Fruit fly (Drosophila melanogaster): Measurements from ENCODE around the gene MSAmiP.

The MSAmiP gene

DNA sequence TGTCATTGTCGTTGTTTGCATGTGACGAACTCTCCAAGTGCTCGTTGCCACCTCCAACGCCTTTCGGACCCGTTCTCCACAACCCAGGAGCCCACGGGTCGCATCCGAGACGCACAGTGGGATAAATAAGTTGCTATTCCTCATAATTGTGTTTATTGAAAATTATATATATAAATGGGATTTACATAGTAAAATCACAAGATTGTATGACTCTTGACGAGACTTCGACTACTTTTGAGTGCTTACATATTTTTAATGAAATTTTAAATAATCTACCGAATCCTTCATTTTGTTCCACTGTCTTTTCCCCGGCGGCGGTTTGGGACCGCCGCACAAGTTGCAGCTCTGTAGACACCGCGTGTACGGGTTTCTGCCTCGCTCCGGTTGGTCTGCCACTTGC lies 11.7 kb upstream of the MSAmiP start:
- TF ChIP-seq CG34367 (tag; optimal IDR thresholded peaks at IDR 0.05) (no peak), CG14655 (GFP tag; optimal IDR thresholded peaks at IDR 0.05) (peak; percentile 17), CG8301 (tag; optimal IDR thresholded peaks at IDR 0.05) (no peak), CG15710 (tag; optimal IDR thresholded peaks at IDR 0.05) (peak; percentile 16), CG8159 (tag; optimal IDR thresholded peaks at IDR 0.05) (peak; percentile 32), Ets98B (GFP tag; IDR thresholded peaks at IDR 0.05) (no peak), CG9948 (tag; optimal IDR thresholded peaks at IDR 0.05) (peak; percentile 10), Pif1A (GFP tag; optimal IDR thresholded peaks at IDR 0.05) (no peak), CG32121 (GFP tag; IDR thresholded peaks at IDR 0.05) (no peak), fd96Ca (GFP tag; IDR thresholded peaks at IDR 0.05) (0 out of 3 replicates have a peak, but pooled peaks have one; percentile 8)

DNA sequence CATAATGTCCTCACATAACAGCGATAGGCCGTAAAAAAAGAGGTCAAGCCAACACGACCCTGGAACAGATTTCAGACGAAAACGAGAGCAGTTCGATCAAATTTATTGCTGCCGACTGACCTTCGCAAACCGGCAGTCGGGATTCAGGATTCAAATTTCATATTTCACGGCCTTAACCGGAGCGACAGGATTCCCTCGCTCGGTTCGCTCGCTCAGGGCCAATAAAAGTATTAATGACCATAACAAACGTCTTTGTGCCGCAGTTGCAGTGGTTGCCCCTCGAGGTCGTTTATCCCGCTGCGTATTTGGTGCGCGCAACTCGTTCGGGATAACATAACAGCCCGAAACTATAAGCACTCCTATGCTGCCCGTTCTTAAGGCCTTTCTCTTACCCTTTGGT lies 5.9 kb upstream of the MSAmiP start:
- TF ChIP-seq CG32121 (GFP tag; IDR thresholded peaks at IDR 0.05), result no peak
- TF ChIP-seq CG12605 (GFP tag; IDR thresholded peaks at IDR 0.05), result no peak
- no peak for TF ChIP-seq Pif1A (GFP tag; optimal IDR thresholded peaks at IDR 0.05)
- no peak for TF ChIP-seq CG9948 (tag; optimal IDR thresholded peaks at IDR 0.05)
- TF ChIP-seq CG34367 (tag; optimal IDR thresholded peaks at IDR 0.05), result no peak
- TF ChIP-seq Snoo (tag; optimal IDR thresholded peaks at IDR 0.05), result no peak
- TF ChIP-seq CG13204 (GFP tag; optimal IDR thresholded peaks at IDR 0.05), result no peak

DNA sequence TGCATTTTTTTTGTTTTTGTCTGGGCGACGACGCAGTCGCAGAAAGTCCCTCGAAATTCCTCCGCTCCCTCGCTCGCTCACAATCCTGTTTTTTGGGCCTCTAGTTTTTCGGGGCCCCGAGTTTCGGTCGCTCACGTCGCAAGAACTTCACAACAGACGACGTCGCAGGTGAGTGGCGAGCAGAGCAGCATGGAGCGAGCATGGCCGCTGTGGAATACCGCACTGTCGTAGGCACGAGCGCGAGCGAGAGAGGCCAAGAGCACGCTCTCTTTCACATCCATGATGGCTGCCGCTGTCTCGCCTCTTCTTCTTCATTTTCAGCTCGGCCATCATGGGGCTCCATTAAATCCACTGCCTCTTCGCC lies 3.5 kb upstream of the MSAmiP start:
- TF ChIP-seq Pif1A (GFP tag; optimal IDR thresholded peaks at IDR 0.05), result no peak
- TF ChIP-seq CG14655 (GFP tag; optimal IDR thresholded peaks at IDR 0.05), result no peak
- peak; percentile 25; the same call in 1 of the 2 replicates for TF ChIP-seq Ets98B (GFP tag; IDR thresholded peaks at IDR 0.05)
- TF ChIP-seq CG17806 (tag; optimal IDR thresholded peaks at IDR 0.05), result no peak
- no peak for TF ChIP-seq CG9948 (tag; optimal IDR thresholded peaks at IDR 0.05)
- no peak for TF ChIP-seq rn (GFP tag; IDR thresholded peaks at IDR 0.05)
- no peak for TF ChIP-seq CG13204 (GFP tag; optimal IDR thresholded peaks at IDR 0.05)
- no peak for TF ChIP-seq CG8159 (tag; optimal IDR thresholded peaks at IDR 0.05)
- TF ChIP-seq CG4496 (GFP tag; IDR thresholded peaks at IDR 0.05), result peak; percentile 73; the same call in 2 of the 3 replicates
- TF ChIP-seq CG32121 (GFP tag; IDR thresholded peaks at IDR 0.05), result no peak
- no peak for TF ChIP-seq Pif1B (GFP tag; optimal IDR thresholded peaks at IDR 0.05)
- no peak for TF ChIP-seq CG15710 (tag; optimal IDR thresholded peaks at IDR 0.05)
- no peak for TF ChIP-seq gl (tag; optimal IDR thresholded peaks at IDR 0.05)
- TF ChIP-seq EcR (GFP tag; optimal IDR thresholded peaks at IDR 0.05), result no peak
- no peak for TF ChIP-seq Snoo (tag; optimal IDR thresholded peaks at IDR 0.05)
- TF ChIP-seq D1 (tag; optimal IDR thresholded peaks at IDR 0.05), result no peak
- 0 out of 2 replicates have a peak, but pooled peaks have one; percentile 18 for TF ChIP-seq CG12605 (GFP tag; IDR thresholded peaks at IDR 0.05)

DNA sequence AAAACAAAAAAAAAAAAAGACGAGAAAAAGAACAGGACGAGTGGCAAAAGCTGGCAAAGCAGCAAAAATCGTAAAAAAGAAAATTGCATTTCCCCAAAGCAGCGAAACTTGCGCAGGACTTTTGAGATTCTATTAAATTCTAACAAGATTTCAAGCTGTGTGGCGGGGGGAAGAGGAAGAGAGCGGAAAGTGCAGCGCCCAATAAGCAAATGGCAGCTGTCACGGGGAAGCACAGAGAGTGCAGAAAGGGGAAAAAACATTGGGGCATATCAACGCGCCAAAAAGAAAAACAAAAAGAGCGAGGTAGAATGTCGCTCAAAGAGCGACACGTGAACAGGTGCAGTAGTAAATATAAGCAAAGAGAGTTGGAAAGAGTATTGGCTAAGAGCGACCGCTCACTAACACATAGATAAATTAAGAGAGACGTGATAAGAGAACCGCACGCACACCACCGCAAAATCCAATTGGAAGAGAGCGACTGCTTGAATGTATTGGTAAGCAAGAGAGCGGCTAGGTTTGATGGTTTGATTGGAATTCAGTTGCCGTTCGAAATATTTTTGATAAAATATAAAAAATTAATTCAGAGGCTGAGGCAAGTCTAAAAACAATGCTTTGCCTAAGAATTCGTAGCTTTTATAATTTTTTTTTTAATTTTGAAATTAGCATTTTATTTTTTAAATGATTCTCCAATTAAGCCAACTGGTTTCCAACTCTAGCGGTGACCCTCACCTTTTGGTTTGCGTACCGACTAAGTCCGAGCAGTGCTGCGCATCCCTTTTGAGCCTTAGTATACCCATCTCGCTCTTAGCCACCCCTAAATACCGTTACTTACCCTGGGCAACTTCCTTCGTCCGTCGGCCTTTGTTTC lies 2.9 kb upstream of the MSAmiP start:
- TF ChIP-seq Pif1A (GFP tag; optimal IDR thresholded peaks at IDR 0.05) (peak; percentile 7), CG17806 (tag; optimal IDR thresholded peaks at IDR 0.05) (no peak), fd96Ca (GFP tag; IDR thresholded peaks at IDR 0.05) (peak; percentile 17; the same call in 1 of the 3 replicates)

DNA sequence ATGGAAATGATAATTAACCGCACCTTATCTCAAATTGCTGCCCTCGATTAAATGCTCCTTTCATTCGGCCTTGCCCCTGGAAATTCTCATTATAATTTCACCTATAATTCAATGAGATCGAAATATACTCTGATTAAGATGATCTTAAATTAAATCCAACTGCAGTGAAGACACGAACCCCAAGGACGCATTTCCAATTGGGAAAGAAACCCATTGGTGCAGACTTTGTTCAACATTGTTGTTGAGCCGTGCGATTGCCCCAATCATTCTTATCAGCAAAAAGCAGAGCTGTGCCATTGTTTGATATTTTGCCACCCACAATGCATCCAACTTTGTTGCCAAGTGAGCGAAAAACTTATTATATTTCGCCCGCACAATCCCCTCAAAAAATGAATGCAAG lies 2.3 kb upstream of the MSAmiP start:
- no peak for TF ChIP-seq fd96Ca (GFP tag; IDR thresholded peaks at IDR 0.05)
- TF ChIP-seq CG32121 (GFP tag; IDR thresholded peaks at IDR 0.05), result no peak
- TF ChIP-seq Snoo (tag; optimal IDR thresholded peaks at IDR 0.05), result no peak
- no peak for TF ChIP-seq CG14655 (GFP tag; optimal IDR thresholded peaks at IDR 0.05)
- TF ChIP-seq CG4496 (GFP tag; IDR thresholded peaks at IDR 0.05), result no peak
- no peak for TF ChIP-seq CG13204 (GFP tag; optimal IDR thresholded peaks at IDR 0.05)
- no peak for TF ChIP-seq CG34367 (tag; optimal IDR thresholded peaks at IDR 0.05)

DNA sequence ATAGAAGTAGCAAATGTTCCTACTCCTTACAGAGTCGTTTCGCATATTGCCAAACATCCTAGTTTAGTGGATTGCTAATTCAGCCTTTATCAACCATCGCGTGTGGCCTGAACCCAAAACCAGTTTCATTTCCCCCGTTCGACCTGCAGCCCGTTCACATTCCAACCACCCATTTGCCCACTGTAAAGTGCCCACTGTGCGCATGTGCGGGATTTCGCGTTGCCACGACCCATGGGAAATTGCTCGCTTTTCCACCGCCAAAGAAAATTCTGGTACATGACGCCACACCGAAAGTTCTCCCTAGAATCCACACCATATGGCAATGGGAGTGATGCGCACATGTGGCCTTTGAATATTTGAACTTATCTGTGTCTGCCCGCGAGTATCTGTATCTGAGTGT lies 2.8 kb downstream of the MSAmiP start:
- TF ChIP-seq CG8301 (tag; optimal IDR thresholded peaks at IDR 0.05) (no peak), CG8159 (tag; optimal IDR thresholded peaks at IDR 0.05) (no peak), gl (tag; optimal IDR thresholded peaks at IDR 0.05) (no peak), CG15710 (tag; optimal IDR thresholded peaks at IDR 0.05) (no peak)

DNA sequence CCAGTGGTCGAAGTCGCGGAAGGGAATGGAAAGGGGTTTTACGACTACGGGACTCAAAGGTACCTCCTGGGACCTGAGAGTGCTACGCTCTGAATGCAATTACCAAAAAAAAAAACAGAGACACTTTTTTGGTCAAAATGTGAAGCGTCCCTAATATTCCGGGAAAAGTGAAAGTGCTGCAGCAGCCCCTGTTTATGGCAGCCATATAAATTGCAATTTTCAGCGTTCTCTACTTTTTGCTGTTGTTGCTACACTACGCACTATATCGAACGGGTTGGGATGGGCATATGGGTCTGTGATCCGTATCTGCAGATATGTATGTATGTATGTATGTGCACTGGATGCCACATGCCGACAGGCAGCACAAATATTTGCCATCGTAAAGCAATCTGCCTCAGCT lies 4.1 kb downstream of the MSAmiP start:
- TF ChIP-seq Snoo (tag; optimal IDR thresholded peaks at IDR 0.05) (no peak), CG17806 (tag; optimal IDR thresholded peaks at IDR 0.05) (no peak), rn (GFP tag; IDR thresholded peaks at IDR 0.05) (no peak)
